Worm (Caenorhabditis elegans): ENCODE measurements around the gene cyp-14A3.

ce11 chrX:13237102-13237501 lies 36.9 kb downstream of the cyp-14A3 start, which contains the start of gene K08H2.3:
- TF ChIP-seq ceh-39 (tag; optimal IDR thresholded peaks at IDR 0.05) (no peak), nhr-28 (tag; optimal IDR thresholded peaks at IDR 0.05) (no peak), nhr-237 (tag; optimal IDR thresholded peaks at IDR 0.05) (no peak), nhr-2 (tag; optimal IDR thresholded peaks at IDR 0.05) (no peak), pha-4 (tag; optimal IDR thresholded peaks at IDR 0.05) (no peak), mep-1 (tag; optimal IDR thresholded peaks at IDR 0.05) (no peak), unc-39 (tag; optimal IDR thresholded peaks at IDR 0.05) (no peak), mls-2 (tag; optimal IDR thresholded peaks at IDR 0.05) (no peak), drap-1 (GFP tag; optimal IDR thresholded peaks at IDR 0.05) (no peak), ztf-11 (tag; optimal IDR thresholded peaks at IDR 0.05) (no peak), snpc-4 (tag; optimal IDR thresholded peaks at IDR 0.05) (no peak), bed-3 (GFP tag; optimal IDR thresholded peaks at IDR 0.05) (no peak)
